Worm (Caenorhabditis elegans): ENCODE data around the gene nhr-116.

The nhr-116 gene

ce11 chrV:16911934-16912333 lies at the start of gene nhr-116:
Gene nhr-116 (plus strand): TSS chrV:16912234.
- TF ChIP-seq dmd-9 (GFP tag; IDR thresholded peaks at IDR 0.05) (no peak), nhr-10 (tag; optimal IDR thresholded peaks at IDR 0.05) (no peak), hlh-30 (tag; optimal IDR thresholded peaks at IDR 0.05; ENCODE audit: insufficient read depth) (no peak), ctbp-1 (GFP tag; IDR thresholded peaks at IDR 0.05) (no peak), hmg-1.1 (GFP tag; IDR thresholded peaks at IDR 0.05) (no peak), Y5F2A.4 (GFP tag; optimal IDR thresholded peaks at IDR 0.05) (no peak), snpc-4 (tag; optimal IDR thresholded peaks at IDR 0.05) (no peak), zip-2 (tag; optimal IDR thresholded peaks at IDR 0.05) (no peak), skn-1 (tag; optimal IDR thresholded peaks at IDR 0.05) (no peak), spr-1 (tag; optimal IDR thresholded peaks at IDR 0.05) (no peak)

ce11 chrV:16865404-16865803 lies 46.6 kb upstream of the nhr-116 start, which contains the start of gene clec-28:
Gene clec-28 (plus strand): TSS chrV:16865704.
- TF ChIP-seq zag-1 (tag; optimal IDR thresholded peaks at IDR 0.05) (no peak), hmg-1.1 (GFP tag; IDR thresholded peaks at IDR 0.05) (no peak), T20F7.1 (GFP tag; optimal IDR thresholded peaks at IDR 0.05) (no peak), aha-1 (tag) (no peak), arid-1 (GFP tag; conservative IDR thresholded peaks at IDR 0.05) (no peak), vab-7 (GFP tag; IDR thresholded peaks at IDR 0.05) (no peak), attf-4 (tag; optimal IDR thresholded peaks at IDR 0.05) (no peak), nhr-48 (tag; optimal IDR thresholded peaks at IDR 0.05) (no peak), lin-29 (GFP tag; IDR thresholded peaks at IDR 0.05) (no peak), zip-2 (tag; optimal IDR thresholded peaks at IDR 0.05) (no peak), mep-1 (tag; optimal IDR thresholded peaks at IDR 0.05) (no peak), daf-16 (GFP tag; optimal IDR thresholded peaks at IDR 0.05) (no peak), daf-16 (tag; optimal IDR thresholded peaks at IDR 0.05) (no peak), snpc-1.2 (GFP tag; IDR thresholded peaks at IDR 0.05) (no peak), nhr-237 (tag; optimal IDR thresholded peaks at IDR 0.05) (no peak), T26A8.4 (GFP tag; IDR thresholded peaks at IDR 0.05) (no peak), dpl-1 (GFP tag; optimal IDR thresholded peaks at IDR 0.05) (no peak), ceh-28 (tag; optimal IDR thresholded peaks at IDR 0.05) (no peak), F26F4.8 (GFP tag; conservative IDR thresholded peaks at IDR 0.05) (no peak)

ce11 chrV:16869740-16870139 lies 42.3 kb upstream of the nhr-116 start, which contains the start of gene clec-33:
Gene clec-33 (minus strand): TSS chrV:16869840.
- TF ChIP-seq lim-7 (GFP tag; IDR thresholded peaks at IDR 0.05) (no peak), unc-130 (GFP tag; optimal IDR thresholded peaks at IDR 0.05) (no peak)

- TF ChIP-seq lsy-2 (tag; optimal IDR thresholded peaks at IDR 0.05) (no peak), aly-2 (tag; optimal IDR thresholded peaks at IDR 0.05) (no peak), nhr-111 (GFP tag; optimal IDR thresholded peaks at IDR 0.05) (no peak), ceh-62 (tag; optimal IDR thresholded peaks at IDR 0.05) (no peak), mdl-1 (tag; optimal IDR thresholded peaks at IDR 0.05) (no peak), ctbp-1 (GFP tag; IDR thresholded peaks at IDR 0.05) (no peak), arid-1 (GFP tag; conservative IDR thresholded peaks at IDR 0.05) (no peak), rbr-2 (tag; optimal IDR thresholded peaks at IDR 0.05) (no peak), set-16 (GFP tag; IDR thresholded peaks at IDR 0.05) (no peak)
These were observed 40.6 kb upstream of the nhr-116 start, which contains the start of gene thn-4 for ce11 chrV:16871387-16871786. Gene thn-4 (minus strand): TSS chrV:16871487.

- TF ChIP-seq unc-62 (GFP tag; optimal IDR thresholded peaks at IDR 0.05 in 1 of 2) (peak in 1 of 2 experiments; percentile 28), unc-62 (tag; optimal IDR thresholded peaks at IDR 0.05) (no peak), hif-1 (tag; optimal IDR thresholded peaks at IDR 0.05) (no peak)
These were observed 38.4 kb upstream of the nhr-116 start, which contains the start of gene srw-23 for ce11 chrV:16873642-16874041. Gene srw-23 (plus strand): TSS chrV:16873942.

All from whole organism, L4 larva.